Worm (Caenorhabditis elegans) whole organism, mixed stage, embryonic: ENCODE results near the gene scl-26.

Source experiments
- blmp-1 ChIP-seq: fragments of 150-350 bp; optimal IDR thresholded peaks from 2 replicates; lab custom pipeline; 2014; ENCODE audit warnings: missing biosample characterization, missing genetic modification characterization
- elt-1 ChIP-seq: sonication (generic microtip); optimal IDR thresholded peaks from 2 replicates; lab custom pipeline; 2017; ENCODE audit warnings: missing genetic modification characterization, mild to moderate bottlenecking, missing compliant biosample characterization, antibody characterized with exemption, moderate library complexity, borderline replicate concordance; ENCODE audit not compliant: insufficient read depth
- elt-3 ChIP-seq: fragments of 150-350 bp; optimal IDR thresholded peaks from 2 replicates; lab custom pipeline; 2014; ENCODE audit warnings: missing biosample characterization, missing genetic modification characterization
- mab-5 ChIP-seq: fragments of 150-350 bp; optimal IDR thresholded peaks from 2 replicates; lab custom pipeline; 2014; ENCODE audit warnings: missing biosample characterization, missing genetic modification characterization
- snpc-4 ChIP-seq: fragments of 150-350 bp; optimal IDR thresholded peaks from 2 replicates; lab custom pipeline; 2014; ENCODE audit warnings: missing biosample characterization, missing genetic modification characterization
- unc-62 ChIP-seq: fragments of 150-350 bp; optimal IDR thresholded peaks from 2 replicates; lab custom pipeline; 2014; ENCODE audit warnings: missing biosample characterization, missing genetic modification reagents, missing genetic modification characterization
- zip-8 ChIP-seq: fragments of 150-350 bp; optimal IDR thresholded peaks from 2 replicates; lab custom pipeline; 2014; ENCODE audit warnings: missing biosample characterization, missing genetic modification characterization

- TF ChIP-seq blmp-1 (tag; lab: Kevin White, UChicago) = no peak
- no peak for TF ChIP-seq unc-62 (GFP tag; lab: Kevin White, UChicago)
- TF ChIP-seq mab-5 (tag; lab: Kevin White, UChicago) = no peak
- no peak for TF ChIP-seq snpc-4
- TF ChIP-seq elt-1 (tag; lab: Kevin White, UChicago) = no peak
- no peak for TF ChIP-seq elt-3 (tag; lab: Kevin White, UChicago)
- peak; percentile 54 for TF ChIP-seq zip-8 (tag; lab: Kevin White, UChicago)
Observed at ce11 chrV:7570290-7570689, 31.1 kb downstream of the scl-26 start, which contains the start of gene clec-212.
